Fruit fly (Drosophila melanogaster): ENCODE data around the gene CG32262.

CG32262 gene

dm6 chr3L:3772284-3772987 is 37.6 kb downstream of the CG32262 start (continued):
- no peak for TF ChIP-seq NK7.1 (GFP tag; optimal IDR thresholded peaks at IDR 0.05)
- TF ChIP-seq ken (GFP tag; IDR thresholded peaks at IDR 0.05) = no peak
- TF ChIP-seq Max (GFP tag; optimal IDR thresholded peaks at IDR 0.05) = no peak
- peak; percentile 65 for TF ChIP-seq Rfx (GFP tag; IDR thresholded peaks at IDR 0.05)
- TF ChIP-seq Oaz (GFP tag; IDR thresholded peaks at IDR 0.05) = no peak
- TF ChIP-seq gem (tag; optimal IDR thresholded peaks at IDR 0.05) = peak; percentile 50
- TF ChIP-seq H2.0 (GFP tag; IDR thresholded peaks at IDR 0.05) = peak; percentile 42; the same call in 1 of the 2 replicates
- TF ChIP-seq Drgx (GFP tag; IDR thresholded peaks at IDR 0.05) = peak; percentile 45
- peak; percentile 43; the same call in 1 of the 3 replicates for TF ChIP-seq CG34422 (GFP tag; IDR thresholded peaks at IDR 0.05)
- peak; percentile 22 for TF ChIP-seq bab2 (GFP tag; optimal IDR thresholded peaks at IDR 0.05)
- no peak for TF ChIP-seq BtbVII (GFP tag; optimal IDR thresholded peaks at IDR 0.05)
- peak; percentile 5 for TF ChIP-seq HLH54F (GFP tag; optimal IDR thresholded peaks at IDR 0.05)
- peak in 1 of 2 experiments; percentile 49 for TF ChIP-seq eve (GFP tag; optimal IDR thresholded peaks at IDR 0.05)
- TF ChIP-seq CG10209 (GFP tag; optimal IDR thresholded peaks at IDR 0.05) = peak; percentile 10
- TF ChIP-seq Scr (GFP tag; IDR thresholded peaks at IDR 0.05; ENCODE audit: partially characterized antibody) = peak; percentile 50
- peak; percentile 44 for TF ChIP-seq CG12391 (tag; optimal IDR thresholded peaks at IDR 0.05)
- no peak for TF ChIP-seq YL-1 (GFP tag; optimal IDR thresholded peaks at IDR 0.05)
- TF ChIP-seq dysf (GFP tag; IDR thresholded peaks at IDR 0.05) = peak; percentile 50; the same call in 2 of the 3 replicates
- peak; percentile 51; the same call in 1 of the 2 replicates for TF ChIP-seq CG32532 (GFP tag; IDR thresholded peaks at IDR 0.05)
- peak; percentile 22 for TF ChIP-seq CG7839 (tag; optimal IDR thresholded peaks at IDR 0.05)
- no peak for TF ChIP-seq Antp (GFP tag; optimal IDR thresholded peaks at IDR 0.05)
- TF ChIP-seq CG14014 (GFP tag; IDR thresholded peaks at IDR 0.05) = peak; percentile 60; the same call in 1 of the 2 replicates
- peak; percentile 32 for TF ChIP-seq unpg (GFP tag; optimal IDR thresholded peaks at IDR 0.05)
- TF ChIP-seq Adf1 (GFP tag; IDR thresholded peaks at IDR 0.05) = no peak
- peak; percentile 64 for TF ChIP-seq CG2120 (GFP tag; optimal IDR thresholded peaks at IDR 0.05)
- TF ChIP-seq E2f2 (GFP tag; IDR thresholded peaks at IDR 0.05) = peak; percentile 25; the same call in 1 of the 2 replicates
- peak; percentile 18 for TF ChIP-seq CG7786 (GFP tag; optimal IDR thresholded peaks at IDR 0.05)
- no peak for TF ChIP-seq gcm2 (GFP tag; optimal IDR thresholded peaks at IDR 0.05)
- peak; percentile 26 for TF ChIP-seq az2 (GFP tag; optimal IDR thresholded peaks at IDR 0.05)
- TF ChIP-seq dmrt99B (tag; optimal IDR thresholded peaks at IDR 0.05) = peak; percentile 6
- no peak for TF ChIP-seq kay (GFP tag; optimal IDR thresholded peaks at IDR 0.05)
- peak; percentile 10 for TF ChIP-seq Hmr (GFP tag; optimal IDR thresholded peaks at IDR 0.05)
- TF ChIP-seq zfh2 (GFP tag; optimal IDR thresholded peaks at IDR 0.05) = peak; percentile 34
- peak; percentile 21; the same call in 1 of the 3 replicates for TF ChIP-seq Doc3 (GFP tag; IDR thresholded peaks at IDR 0.05; ENCODE audit: partially characterized antibody)
- no peak for TF ChIP-seq wek (GFP tag; optimal IDR thresholded peaks at IDR 0.05)
- no peak for TF ChIP-seq abd-A (tag; optimal IDR thresholded peaks at IDR 0.05)
- no peak for TF ChIP-seq tll (GFP tag; optimal IDR thresholded peaks at IDR 0.05)
- peak; percentile 26 for TF ChIP-seq PHDP (tag; optimal IDR thresholded peaks at IDR 0.05)
- TF ChIP-seq Pdp1 (GFP tag; optimal IDR thresholded peaks at IDR 0.05) = peak in 1 of 2 experiments; percentile 10
- TF ChIP-seq pho (GFP tag; optimal IDR thresholded peaks at IDR 0.05) = peak; percentile 9
- peak; percentile 38; the same call in 1 of the 2 replicates for TF ChIP-seq CG10366 (GFP tag; IDR thresholded peaks at IDR 0.05)
- peak; percentile 46; the same call in 1 of the 2 replicates for TF ChIP-seq unc-4 (GFP tag; IDR thresholded peaks at IDR 0.05; ENCODE audit: partially characterized antibody)
- no peak for TF ChIP-seq Hsf (GFP tag; optimal IDR thresholded peaks at IDR 0.05)
- 0 out of 2 replicates have a peak, but pooled peaks have one; percentile 23 for TF ChIP-seq Xrp1 (GFP tag; IDR thresholded peaks at IDR 0.05)
- TF ChIP-seq D19A (tag; optimal IDR thresholded peaks at IDR 0.05) = no peak
- no peak for TF ChIP-seq TFAM (GFP tag; optimal IDR thresholded peaks at IDR 0.05)
- peak; percentile 11 for TF ChIP-seq CG7987 (GFP tag; optimal IDR thresholded peaks at IDR 0.05)
- peak; percentile 64; the same call in 1 of the 2 replicates for TF ChIP-seq slbo (GFP tag; IDR thresholded peaks at IDR 0.05)
- TF ChIP-seq hb (GFP tag; IDR thresholded peaks at IDR 0.05; ENCODE audit: partially characterized antibody) = no peak
